Fruit fly (Drosophila melanogaster): ENCODE data around the gene CG15025.

Gene CG15025

dm6 chr3R:19508388-19509185 is 17.7 kb upstream of the CG15025 start (continued):
- TF ChIP-seq CG9727 (GFP tag; optimal IDR thresholded peaks at IDR 0.05), result peak; percentile 18
- peak; percentile 10 for TF ChIP-seq CG12071 (GFP tag; optimal IDR thresholded peaks at IDR 0.05)
- TF ChIP-seq CG7556 (GFP tag; optimal IDR thresholded peaks at IDR 0.05), result peak; percentile 14
- peak; percentile 7 for TF ChIP-seq Sox102F (GFP tag; optimal IDR thresholded peaks at IDR 0.05)
- TF ChIP-seq CG34224 (GFP tag; IDR thresholded peaks at IDR 0.05; ENCODE audit: partially characterized antibody), result peak; percentile 35; the same call in 1 of the 3 replicates
- TF ChIP-seq fd3F (GFP tag; optimal IDR thresholded peaks at IDR 0.05), result no peak
- TF ChIP-seq CG13287 (GFP tag; IDR thresholded peaks at IDR 0.05; ENCODE audit: partially characterized antibody), result peak; percentile 24; the same call in 1 of the 2 replicates
- no peak for TF ChIP-seq vnd (GFP tag; IDR thresholded peaks at IDR 0.05; ENCODE audit: partially characterized antibody)
- TF ChIP-seq hkb (optimal IDR thresholded peaks at IDR 0.05), result no peak
- 0 out of 2 replicates have a peak, but pooled peaks have one; percentile 32 for TF ChIP-seq hkb (GFP tag; IDR thresholded peaks at IDR 0.05)
- TF ChIP-seq abd-A (tag; optimal IDR thresholded peaks at IDR 0.05), result peak; percentile 74
- TF ChIP-seq zen (tag; optimal IDR thresholded peaks at IDR 0.05), result no peak
- peak; percentile 29 for TF ChIP-seq Sox100B (GFP tag; optimal IDR thresholded peaks at IDR 0.05)
- peak; percentile 92 for TF ChIP-seq ewg (GFP tag; optimal IDR thresholded peaks at IDR 0.05)
- peak; percentile 75 for TF ChIP-seq sens (GFP tag)
- TF ChIP-seq rib (GFP tag; IDR thresholded peaks at IDR 0.05), result 0 out of 2 replicates have a peak, but pooled peaks have one; percentile 39
- TF ChIP-seq ci (GFP tag; IDR thresholded peaks at IDR 0.05), result peak; percentile 54; the same call in 1 of the 3 replicates
- TF ChIP-seq CG10147 (GFP tag; optimal IDR thresholded peaks at IDR 0.05), result peak; percentile 14
- TF ChIP-seq CG2712 (tag; optimal IDR thresholded peaks at IDR 0.05), result no peak
- no peak for TF ChIP-seq CG12744 (GFP tag; optimal IDR thresholded peaks at IDR 0.05)
- TF ChIP-seq Meics (GFP tag; optimal IDR thresholded peaks at IDR 0.05), result peak; percentile 41
- TF ChIP-seq CG2120 (GFP tag; optimal IDR thresholded peaks at IDR 0.05), result peak; percentile 8
- 0 out of 2 replicates have a peak, but pooled peaks have one; percentile 14 for TF ChIP-seq unc-4 (GFP tag; IDR thresholded peaks at IDR 0.05; ENCODE audit: partially characterized antibody)
- no peak for TF ChIP-seq sisA (GFP tag; IDR thresholded peaks at IDR 0.05)
- TF ChIP-seq Fer1 (GFP tag; optimal IDR thresholded peaks at IDR 0.05), result peak; percentile 54
- TF ChIP-seq Hmr (GFP tag; optimal IDR thresholded peaks at IDR 0.05), result peak; percentile 53
- no peak for TF ChIP-seq ase (GFP tag; IDR thresholded peaks at IDR 0.05)
- TF ChIP-seq CG2678 (tag; optimal IDR thresholded peaks at IDR 0.05), result peak; percentile 35
- TF ChIP-seq CG1529 (GFP tag; optimal IDR thresholded peaks at IDR 0.05), result no peak
- peak; percentile 12 for TF ChIP-seq dmrt99B (tag; optimal IDR thresholded peaks at IDR 0.05)
- 0 out of 3 replicates have a peak, but pooled peaks have one; percentile 20 for TF ChIP-seq Dbx (GFP tag; IDR thresholded peaks at IDR 0.05)
- TF ChIP-seq aop (GFP tag; IDR thresholded peaks at IDR 0.05), result no peak
- peak; percentile 46 for TF ChIP-seq lab (GFP tag; optimal IDR thresholded peaks at IDR 0.05)
- peak; percentile 22 for TF ChIP-seq CG15269 (tag; optimal IDR thresholded peaks at IDR 0.05)
- no peak for TF ChIP-seq CG14710 (tag; optimal IDR thresholded peaks at IDR 0.05)
- TF ChIP-seq nmo (GFP tag; optimal IDR thresholded peaks at IDR 0.05), result peak; percentile 11
- TF ChIP-seq gsb-n (tag; optimal IDR thresholded peaks at IDR 0.05), result peak; percentile 6
- TF ChIP-seq Dip2 (GFP tag; IDR thresholded peaks at IDR 0.05), result no peak
- TF ChIP-seq p53 (GFP tag; optimal IDR thresholded peaks at IDR 0.05), result no peak
- TF ChIP-seq Kr (GFP tag; optimal IDR thresholded peaks at IDR 0.05), result no peak
- TF ChIP-seq sd (tag; optimal IDR thresholded peaks at IDR 0.05), result peak; percentile 60
- peak; percentile 37 for TF ChIP-seq Dek (tag; optimal IDR thresholded peaks at IDR 0.05)
- 0 out of 4 replicates have a peak, but pooled peaks have one; percentile 52 for TF ChIP-seq chinmo (GFP tag; IDR thresholded peaks at IDR 0.05; ENCODE audit: partially characterized antibody)
- peak; percentile 16 for TF ChIP-seq CG12769 (tag; optimal IDR thresholded peaks at IDR 0.05)
- no peak for TF ChIP-seq ash1 (GFP tag; optimal IDR thresholded peaks at IDR 0.05)
- peak; percentile 56 for TF ChIP-seq gem (tag; optimal IDR thresholded peaks at IDR 0.05)
- no peak for TF ChIP-seq prd (optimal IDR thresholded peaks at IDR 0.05)
- no peak for TF ChIP-seq prd (GFP tag; IDR thresholded peaks at IDR 0.05)

All from whole organism, embryonic.